Fruit fly (Drosophila melanogaster) whole organism, embryonic: ENCODE results near the gene cbt.

Experiments
- Asciz ChIP-seq: fragments of 200-800 bp; sonication (Bioruptor generic); optimal IDR thresholded peaks from 2 replicates; lab custom pipeline; 2017; ENCODE audit warnings: missing biosample characterization, mild to moderate bottlenecking, missing genetic modification characterization, missing genetic modification reagents
- CG11456 ChIP-seq: fragments of 200-800 bp; sonication (Bioruptor generic); IDR thresholded peaks from 3 replicates; pipeline ENCODE4 v1.3.6; 2022; ENCODE audit warnings: missing biosample characterization, missing genetic modification characterization
- CG12071 ChIP-seq: fragments of 200-800 bp; sonication (Bioruptor generic); optimal IDR thresholded peaks from 3 replicates; lab custom pipeline; 2018; ENCODE audit warnings: missing biosample characterization, mild to moderate bottlenecking, missing genetic modification characterization
- CG1233 ChIP-seq: fragments of 200-800 bp; sonication (Bioruptor generic); optimal IDR thresholded peaks from 4 replicates; lab custom pipeline; 2018; ENCODE audit warnings: missing biosample characterization, mild to moderate bottlenecking, missing genetic modification characterization
- CG13624 ChIP-seq: fragments of 200-800 bp; sonication (Bioruptor generic); optimal IDR thresholded peaks from 2 replicates; lab custom pipeline; 2016; ENCODE audit warnings: missing biosample characterization, missing genetic modification characterization
- CG13894 ChIP-seq: fragments of 200-800 bp; sonication (Bioruptor generic); optimal IDR thresholded peaks from 3 replicates; lab custom pipeline; 2018; ENCODE audit warnings: missing biosample characterization, mild to moderate bottlenecking, missing genetic modification characterization, moderate library complexity
- CG15073 ChIP-seq: fragments of 200-800 bp; sonication (Bioruptor generic); optimal IDR thresholded peaks from 2 replicates; lab custom pipeline; 2016; ENCODE audit warnings: missing biosample characterization, missing genetic modification characterization
- CG1529 ChIP-seq: fragments of 200-800 bp; sonication (Bioruptor generic); optimal IDR thresholded peaks from 3 replicates; lab custom pipeline; 2018; ENCODE audit warnings: missing biosample characterization, missing genetic modification characterization
- CG1602 ChIP-seq: fragments of 200-800 bp; sonication (Bioruptor generic); optimal IDR thresholded peaks from 3 replicates; lab custom pipeline; 2016; ENCODE audit warnings: missing biosample characterization, missing genetic modification characterization
- CG16813 ChIP-seq: fragments of 200-800 bp; sonication (Bioruptor generic); IDR thresholded peaks from 3 replicates; pipeline ENCODE4 v1.3.6; 2022; ENCODE audit warnings: missing biosample characterization, missing genetic modification characterization; ENCODE audit not compliant: partially characterized antibody
- CG18476 ChIP-seq: fragments of 200-800 bp; sonication (Bioruptor generic); optimal IDR thresholded peaks from 2 replicates; lab custom pipeline; 2016; ENCODE audit warnings: missing biosample characterization, mild to moderate bottlenecking, missing genetic modification characterization
- CG18764 ChIP-seq: fragments of 200-800 bp; sonication (Bioruptor generic); optimal IDR thresholded peaks from 3 replicates; lab custom pipeline; 2016; ENCODE audit warnings: missing biosample characterization, missing genetic modification characterization
- CG31388 ChIP-seq: fragments of 200-800 bp; sonication (Bioruptor generic); optimal IDR thresholded peaks from 2 replicates; lab custom pipeline; 2016; ENCODE audit warnings: missing biosample characterization, missing genetic modification characterization
- CG33557 ChIP-seq: fragments of 200-800 bp; sonication (Bioruptor generic); optimal IDR thresholded peaks from 2 replicates; lab custom pipeline; 2019; ENCODE audit warnings: missing biosample characterization, mild to moderate bottlenecking, missing genetic modification characterization, moderate library complexity
- CG34422 ChIP-seq: fragments of 200-800 bp; sonication (Bioruptor generic); IDR thresholded peaks from 3 replicates; pipeline ENCODE4 v1.3.6; 2022; ENCODE audit warnings: missing biosample characterization, missing genetic modification characterization
- CG4282 ChIP-seq: fragments of 200-800 bp; sonication (Bioruptor generic); optimal IDR thresholded peaks from 2 replicates; lab custom pipeline; 2016; ENCODE audit warnings: missing biosample characterization, missing genetic modification characterization
- CG4404 ChIP-seq: fragments of 200-800 bp; sonication (Bioruptor generic); IDR thresholded peaks from 2 replicates; pipeline ENCODE4 v1.3.6; 2022; ENCODE audit warnings: missing biosample characterization, missing genetic modification characterization
- CG4730 ChIP-seq: fragments of 200-800 bp; sonication (Bioruptor generic); IDR thresholded peaks from 2 replicates; pipeline ENCODE4 v1.3.6; 2022; ENCODE audit warnings: missing biosample characterization, missing genetic modification characterization
- CG8388 ChIP-seq: fragments of 200-800 bp; sonication (Bioruptor generic); optimal IDR thresholded peaks from 2 replicates; lab custom pipeline; 2019; ENCODE audit warnings: missing biosample characterization, mild to moderate bottlenecking, missing genetic modification characterization, moderate library complexity
- CG8478 ChIP-seq: fragments of >200 bp; optimal IDR thresholded peaks from 2 replicates; lab custom pipeline; 2018
- Dip3 ChIP-seq: fragments of 200-800 bp; sonication (Bioruptor generic); optimal IDR thresholded peaks from 3 replicates; lab custom pipeline; 2016; ENCODE audit warnings: missing biosample characterization, missing genetic modification characterization
- Eip74EF ChIP-seq, 2 experiments: fragments of 200-800 bp in 1 of 2; fragments of >200 bp in 1 of 2; sonication (Bioruptor generic) in 1 of 2; optimal IDR thresholded peaks; 2 replicates each; lab custom pipeline; 2017 to 2019; ENCODE audit warnings: missing biosample characterization in 2 of 2, missing genetic modification characterization in 2 of 2, mild to moderate bottlenecking in 1 of 2, moderate library complexity in 1 of 2
- Ets65A ChIP-seq: fragments of 200-800 bp; sonication (Bioruptor generic); peaks from one replicate; lab custom pipeline; 2016; ENCODE audit warnings: missing biosample characterization, missing genetic modification characterization
- Hmx ChIP-seq: fragments of 200-800 bp; sonication (Bioruptor generic); optimal IDR thresholded peaks from 2 replicates; lab custom pipeline; 2016; ENCODE audit warnings: missing biosample characterization, missing genetic modification characterization
- Hr3 ChIP-seq: fragments of 200-800 bp; sonication (Bioruptor generic); optimal IDR thresholded peaks from 3 replicates; lab custom pipeline; 2016; ENCODE audit warnings: missing biosample characterization, missing genetic modification characterization
- Lpt ChIP-seq: fragments of >200 bp; optimal IDR thresholded peaks from 2 replicates; lab custom pipeline; 2018; ENCODE audit warnings: missing biosample characterization, missing genetic modification characterization
- MBD-R2 ChIP-seq: fragments of 200-800 bp; sonication (Bioruptor generic); IDR thresholded peaks from 2 replicates; pipeline ENCODE4 v1.3.6; 2022; ENCODE audit warnings: missing biosample characterization, missing genetic modification characterization
- Nf-YA ChIP-seq: fragments of 200-800 bp; sonication (Bioruptor generic); IDR thresholded peaks from 2 replicates; pipeline ENCODE4 v1.3.6; 2022; ENCODE audit warnings: missing biosample characterization, missing genetic modification characterization
- Nf-YB ChIP-seq: fragments of 200-800 bp; sonication (Bioruptor generic); optimal IDR thresholded peaks from 3 replicates; lab custom pipeline; 2019; ENCODE audit warnings: missing biosample characterization, mild to moderate bottlenecking, missing genetic modification characterization, moderate library complexity
- Poxn ChIP-seq: fragments of 200-800 bp; sonication (Bioruptor generic); IDR thresholded peaks from 2 replicates; pipeline ENCODE4 v1.3.6; 2022; ENCODE audit warnings: missing biosample characterization, missing genetic modification characterization
- Rfx ChIP-seq: fragments of 200-800 bp; sonication (Bioruptor generic); IDR thresholded peaks from 2 replicates; pipeline ENCODE4 v1.3.6; 2022; ENCODE audit warnings: missing biosample characterization, missing genetic modification characterization
- TFAM ChIP-seq: fragments of 200-800 bp; sonication (Bioruptor generic); optimal IDR thresholded peaks from 2 replicates; lab custom pipeline; 2017; ENCODE audit warnings: missing biosample characterization, missing genetic modification characterization, inconsistent platforms
- al ChIP-seq: fragments of 200-800 bp; sonication (Bioruptor generic); IDR thresholded peaks from 2 replicates; pipeline ENCODE4 v1.3.6; 2022; ENCODE audit warnings: missing biosample characterization, missing genetic modification characterization
- cg ChIP-seq: fragments of 200-800 bp; sonication (Bioruptor generic); optimal IDR thresholded peaks from 3 replicates; lab custom pipeline; 2019; ENCODE audit warnings: missing biosample characterization, mild to moderate bottlenecking, missing genetic modification characterization, moderate library complexity
- dimm ChIP-seq: fragments of 200-800 bp; sonication (Bioruptor generic); IDR thresholded peaks from 2 replicates; pipeline ENCODE4 v1.3.6; 2022; ENCODE audit warnings: missing biosample characterization, missing genetic modification characterization
- dmrt11E ChIP-seq: fragments of 200-800 bp; sonication (Bioruptor generic); optimal IDR thresholded peaks from 3 replicates; lab custom pipeline; 2018; ENCODE audit warnings: missing biosample characterization, mild to moderate bottlenecking, missing genetic modification characterization, moderate library complexity
- en ChIP-seq: fragments of 200-800 bp; sonication (Bioruptor generic); optimal IDR thresholded peaks from 2 replicates; lab custom pipeline; 2016; ENCODE audit warnings: missing biosample characterization, missing genetic modification characterization
- eve ChIP-seq, 2 experiments: fragments of >200 bp; optimal IDR thresholded peaks; 2 replicates each; lab custom pipeline; 2017; ENCODE audit warnings: missing biosample characterization in 2 of 2, missing genetic modification characterization in 2 of 2
- eyg ChIP-seq: fragments of 200-800 bp; sonication (Bioruptor generic); optimal IDR thresholded peaks from 3 replicates; lab custom pipeline; 2016; ENCODE audit warnings: missing biosample characterization, missing genetic modification characterization
- fd96Cb ChIP-seq: fragments of 200-800 bp; sonication (Bioruptor generic); optimal IDR thresholded peaks from 2 replicates; lab custom pipeline; 2018; ENCODE audit warnings: missing biosample characterization, mild to moderate bottlenecking, missing genetic modification characterization, moderate library complexity
- fru ChIP-seq: fragments of >200 bp; optimal IDR thresholded peaks from 2 replicates; lab custom pipeline; 2017
- grn ChIP-seq: fragments of 200-800 bp; sonication (Bioruptor generic); optimal IDR thresholded peaks from 3 replicates; lab custom pipeline; 2017; ENCODE audit warnings: missing biosample characterization, missing genetic modification characterization
- gro ChIP-seq: fragments of 200-800 bp; sonication (Bioruptor generic); optimal IDR thresholded peaks from 2 replicates; lab custom pipeline; 2016; ENCODE audit warnings: missing biosample characterization, missing genetic modification characterization
- h ChIP-seq: fragments of >200 bp; optimal IDR thresholded peaks from 2 replicates; lab custom pipeline; 2017
- lbe ChIP-seq: fragments of 200-800 bp; sonication (Bioruptor generic); optimal IDR thresholded peaks from 2 replicates; lab custom pipeline; 2016; ENCODE audit warnings: missing biosample characterization, mild to moderate bottlenecking, missing genetic modification characterization
- pnt ChIP-seq: fragments of 200-800 bp; sonication (Bioruptor generic); optimal IDR thresholded peaks from 3 replicates; lab custom pipeline; 2016; ENCODE audit warnings: missing biosample characterization, missing genetic modification characterization
- seq ChIP-seq: fragments of 200-800 bp; sonication (Bioruptor generic); IDR thresholded peaks from 2 replicates; pipeline ENCODE4 v1.3.6; 2022; ENCODE audit warnings: missing biosample characterization, missing genetic modification characterization
- sr ChIP-seq: fragments of 200-800 bp; sonication (Bioruptor generic); IDR thresholded peaks from 3 replicates; pipeline ENCODE4 v1.3.6; 2022; ENCODE audit warnings: missing biosample characterization, missing genetic modification characterization
- tgo ChIP-seq: fragments of 200-800 bp; sonication (Bioruptor generic); IDR thresholded peaks from 3 replicates; pipeline ENCODE4 v1.3.6; 2022; ENCODE audit warnings: missing biosample characterization, missing genetic modification characterization
- vnd ChIP-seq: fragments of 200-800 bp; sonication (Bioruptor generic); IDR thresholded peaks from 3 replicates; pipeline ENCODE4 v1.3.6; 2022; ENCODE audit warnings: missing biosample characterization, missing genetic modification characterization; ENCODE audit not compliant: partially characterized antibody
- wor ChIP-seq: fragments of 200-800 bp; sonication (Bioruptor generic); IDR thresholded peaks from 2 replicates; pipeline ENCODE4 v1.3.6; 2022; ENCODE audit warnings: missing biosample characterization, missing genetic modification characterization
- z ChIP-seq: fragments of 200-800 bp; sonication (Bioruptor generic); IDR thresholded peaks from 3 replicates; pipeline ENCODE4 v1.3.6; 2022; ENCODE audit warnings: missing biosample characterization, missing genetic modification characterization
- zfh1 ChIP-seq: fragments of 200-800 bp; sonication (Bioruptor generic); IDR thresholded peaks from 3 replicates; pipeline ENCODE4 v1.3.6; 2022; ENCODE audit warnings: missing biosample characterization, missing genetic modification characterization

The cbt gene

dm6 chr2L:485825-486240 lies 6.3 kb upstream of the cbt start (continued):
- TF ChIP-seq dimm (GFP tag; lab: Robert Waterston, UW) = peak; percentile 53; the same call in 1 of the 2 replicates
- TF ChIP-seq lbe (GFP tag; lab: Kevin White, UChicago) = peak; percentile 92
- TF ChIP-seq pnt (GFP tag; lab: Kevin White, UChicago) = peak; percentile 81
- no peak for TF ChIP-seq Poxn (GFP tag; lab: Robert Waterston, UW)
- TF ChIP-seq CG33557 (GFP tag; lab: Kevin White, UChicago) = peak; percentile 95
- TF ChIP-seq TFAM (GFP tag; lab: Kevin White, UChicago) = peak; percentile 63
- TF ChIP-seq Ets65A = peak; percentile 91
- peak; percentile 86 for TF ChIP-seq en (GFP tag; lab: Kevin White, UChicago)
- peak in 1 of 2 experiments; percentile 63 for TF ChIP-seq Eip74EF (GFP tag; optimal IDR thresholded peaks at IDR 0.05; lab: Kevin White, UChicago)
- peak; percentile 67 for TF ChIP-seq CG1602 (GFP tag; lab: Kevin White, UChicago)
- TF ChIP-seq CG18764 (GFP tag; lab: Kevin White, UChicago) = peak; percentile 89
- peak; percentile 70 for TF ChIP-seq dmrt11E (tag; lab: Kevin White, UChicago)
- TF ChIP-seq gro (GFP tag; lab: Kevin White, UChicago) = peak; percentile 69
- TF ChIP-seq tgo (GFP tag; lab: Robert Waterston, UW) = peak; percentile 69
- TF ChIP-seq fd96Cb (tag; lab: Kevin White, UChicago) = peak; percentile 66
- TF ChIP-seq Nf-YB (GFP tag; lab: Kevin White, UChicago) = peak; percentile 76
- no peak for TF ChIP-seq CG16813 (GFP tag; lab: Robert Waterston, UW)
- TF ChIP-seq CG8478 (lab: Kevin White, UChicago) = no peak
- peak; percentile 47 for TF ChIP-seq cg (GFP tag; lab: Kevin White, UChicago)
- TF ChIP-seq zfh1 = peak; percentile 90
- no peak for TF ChIP-seq CG13894 (tag; lab: Kevin White, UChicago)
- peak; percentile 56 for TF ChIP-seq CG31388
- no peak for TF ChIP-seq vnd (GFP tag; lab: Robert Waterston, UW)
- peak; percentile 97 for TF ChIP-seq CG12071
- no peak for TF ChIP-seq Hmx (GFP tag; lab: Kevin White, UChicago)
- peak; percentile 90 for TF ChIP-seq sr (GFP tag; lab: Robert Waterston, UW)
- 0 out of 2 replicates have a peak, but pooled peaks have one; percentile 40 for TF ChIP-seq al
- TF ChIP-seq Asciz = peak; percentile 96
- no peak for TF ChIP-seq CG4404
- peak; percentile 40; the same call in 1 of the 2 replicates for TF ChIP-seq wor (GFP tag; lab: Robert Waterston, UW)
- TF ChIP-seq CG15073 (GFP tag; lab: Kevin White, UChicago) = peak; percentile 23
- TF ChIP-seq seq (GFP tag; lab: Robert Waterston, UW) = peak; percentile 90
- TF ChIP-seq CG4730 (GFP tag; lab: Robert Waterston, UW) = 0 out of 2 replicates have a peak, but pooled peaks have one; percentile 33
- TF ChIP-seq CG8388 (GFP tag; lab: Kevin White, UChicago) = peak; percentile 38
- TF ChIP-seq Rfx = peak; percentile 77
- peak; percentile 95 for TF ChIP-seq CG1233 (GFP tag; lab: Kevin White, UChicago)
- TF ChIP-seq grn = peak; percentile 96
- peak in 1 of 2 experiments; percentile 92 for TF ChIP-seq eve (GFP tag; optimal IDR thresholded peaks at IDR 0.05; lab: Kevin White, UChicago)
- TF ChIP-seq Dip3 (GFP tag; lab: Kevin White, UChicago) = peak; percentile 61
- peak; percentile 90 for TF ChIP-seq Nf-YA (GFP tag; lab: Robert Waterston, UW)
- TF ChIP-seq eyg (GFP tag; lab: Kevin White, UChicago) = peak; percentile 91
- TF ChIP-seq CG4282 (GFP tag; lab: Kevin White, UChicago) = peak; percentile 90
- TF ChIP-seq Hr3 (GFP tag; lab: Kevin White, UChicago) = peak; percentile 61
- TF ChIP-seq Lpt (GFP tag; lab: Kevin White, UChicago) = no peak
- no peak for TF ChIP-seq fru
- peak; percentile 76; the same call in 2 of the 3 replicates for TF ChIP-seq CG11456
- TF ChIP-seq MBD-R2 (GFP tag; lab: Robert Waterston, UW) = peak; percentile 54; the same call in 1 of the 2 replicates
- peak; percentile 78 for TF ChIP-seq z (GFP tag; lab: Robert Waterston, UW)
- TF ChIP-seq CG34422 = peak; percentile 69; the same call in 1 of the 3 replicates
- TF ChIP-seq CG13624 (GFP tag; lab: Kevin White, UChicago) = peak; percentile 85
- no peak for TF ChIP-seq h (lab: Kevin White, UChicago)
- peak; percentile 95 for TF ChIP-seq CG1529 (GFP tag; lab: Kevin White, UChicago)
- peak; percentile 85 for TF ChIP-seq CG18476 (GFP tag; lab: Kevin White, UChicago)
